Fruit fly (Drosophila melanogaster) whole organism, embryonic: Measurements from ENCODE around the gene CG3652.

Experiments
- Bteb2 ChIP-seq: fragments of 200-800 bp; sonication (Bioruptor generic); optimal IDR thresholded peaks from 2 replicates; lab custom pipeline; 2016; ENCODE audit warnings: missing biosample characterization, missing genetic modification characterization
- CG10274 ChIP-seq: fragments of 200-800 bp; sonication (Bioruptor generic); optimal IDR thresholded peaks from 3 replicates; lab custom pipeline; 2017; ENCODE audit warnings: missing biosample characterization, mild to moderate bottlenecking, missing genetic modification characterization
- CG10543 ChIP-seq: fragments of 200-800 bp; sonication (Bioruptor generic); optimal IDR thresholded peaks from 3 replicates; lab custom pipeline; 2017; ENCODE audit warnings: missing biosample characterization, mild to moderate bottlenecking, missing genetic modification characterization, moderate library complexity
- CG14050 ChIP-seq: fragments of 200-800 bp; sonication (Bioruptor generic); IDR thresholded peaks from 3 replicates; pipeline ENCODE4 v1.3.6; 2022; ENCODE audit warnings: missing biosample characterization, missing genetic modification characterization
- CG14965 ChIP-seq: fragments of 200-800 bp; sonication (Bioruptor generic); optimal IDR thresholded peaks from 2 replicates; lab custom pipeline; 2016; ENCODE audit warnings: missing biosample characterization, missing genetic modification characterization, borderline replicate concordance
- CG15011 ChIP-seq: fragments of 200-800 bp; sonication (Bioruptor generic); optimal IDR thresholded peaks from 3 replicates; lab custom pipeline; 2018; ENCODE audit warnings: missing biosample characterization, mild to moderate bottlenecking, missing genetic modification characterization
- CG17802 ChIP-seq: fragments of 200-800 bp; sonication (Bioruptor generic); optimal IDR thresholded peaks from 2 replicates; lab custom pipeline; 2018; ENCODE audit warnings: missing biosample characterization, mild to moderate bottlenecking, missing genetic modification characterization, moderate library complexity
- CG34376 ChIP-seq: fragments of 200-800 bp; sonication (Bioruptor generic); optimal IDR thresholded peaks from 2 replicates; lab custom pipeline; 2018; ENCODE audit warnings: missing biosample characterization, mild to moderate bottlenecking, missing genetic modification characterization
- CG3838 ChIP-seq: fragments of 200-800 bp; sonication (Bioruptor generic); optimal IDR thresholded peaks from 3 replicates; lab custom pipeline; 2016; ENCODE audit warnings: missing biosample characterization, missing genetic modification characterization
- CG4328 ChIP-seq: fragments of 200-800 bp; sonication (Bioruptor generic); optimal IDR thresholded peaks from 3 replicates; lab custom pipeline; 2017; ENCODE audit warnings: missing biosample characterization, missing genetic modification reagents, missing genetic modification characterization
- CG43689 ChIP-seq: fragments of 200-800 bp; sonication (Bioruptor generic); IDR thresholded peaks from 2 replicates; pipeline ENCODE4 v1.3.6; 2022; ENCODE audit warnings: missing biosample characterization, missing genetic modification characterization
- CG4404 ChIP-seq: fragments of 200-800 bp; sonication (Bioruptor generic); IDR thresholded peaks from 2 replicates; pipeline ENCODE4 v1.3.6; 2022; ENCODE audit warnings: missing biosample characterization, missing genetic modification characterization
- CG6254 ChIP-seq: fragments of 200-800 bp; sonication (Bioruptor generic); optimal IDR thresholded peaks from 3 replicates; lab custom pipeline; 2017; ENCODE audit warnings: mild to moderate bottlenecking, missing biosample characterization, missing genetic modification reagents, missing genetic modification characterization
- CG6683 ChIP-seq: fragments of 200-800 bp; sonication (Bioruptor generic); optimal IDR thresholded peaks from 2 replicates; lab custom pipeline; 2017; ENCODE audit warnings: missing biosample characterization, mild to moderate bottlenecking, missing genetic modification characterization, missing genetic modification reagents
- CG7372 ChIP-seq: fragments of 200-800 bp; sonication (Bioruptor generic); IDR thresholded peaks from 2 replicates; pipeline ENCODE4 v1.3.6; 2022; ENCODE audit warnings: missing biosample characterization, missing genetic modification characterization
- CG7987 ChIP-seq: fragments of 200-800 bp; sonication (Bioruptor generic); optimal IDR thresholded peaks from 2 replicates; lab custom pipeline; 2018; ENCODE audit warnings: missing biosample characterization, mild to moderate bottlenecking, missing genetic modification characterization, moderate library complexity
- CG8388 ChIP-seq: fragments of 200-800 bp; sonication (Bioruptor generic); optimal IDR thresholded peaks from 2 replicates; lab custom pipeline; 2019; ENCODE audit warnings: missing biosample characterization, mild to moderate bottlenecking, missing genetic modification characterization, moderate library complexity
- CG8944 ChIP-seq: fragments of 200-800 bp; sonication (Bioruptor generic); optimal IDR thresholded peaks from 3 replicates; lab custom pipeline; 2016; ENCODE audit warnings: missing biosample characterization, missing genetic modification characterization
- Doc3 ChIP-seq: fragments of 200-800 bp; sonication (Bioruptor generic); IDR thresholded peaks from 3 replicates; pipeline ENCODE4 v1.3.6; 2022; ENCODE audit warnings: missing biosample characterization, missing genetic modification characterization; ENCODE audit not compliant: partially characterized antibody
- E2f1 ChIP-seq: fragments of 200-800 bp; sonication (Bioruptor generic); IDR thresholded peaks from 2 replicates; pipeline ENCODE4 v1.3.6; 2022; ENCODE audit warnings: missing biosample characterization, missing genetic modification characterization
- Gsc ChIP-seq: fragments of 200-800 bp; sonication (Bioruptor generic); IDR thresholded peaks from 2 replicates; pipeline ENCODE4 v1.3.6; 2022; ENCODE audit warnings: missing biosample characterization, missing genetic modification characterization
- HmgD ChIP-seq: fragments of 200-800 bp; sonication (Bioruptor generic); optimal IDR thresholded peaks from 3 replicates; lab custom pipeline; 2016; ENCODE audit warnings: missing biosample characterization, missing genetic modification characterization
- Hmx ChIP-seq: fragments of 200-800 bp; sonication (Bioruptor generic); optimal IDR thresholded peaks from 2 replicates; lab custom pipeline; 2016; ENCODE audit warnings: missing biosample characterization, missing genetic modification characterization
- MESR4 ChIP-seq: fragments of 200-800 bp; sonication (Bioruptor generic); optimal IDR thresholded peaks from 2 replicates; lab custom pipeline; 2018; ENCODE audit warnings: missing biosample characterization, mild to moderate bottlenecking, missing genetic modification characterization, moderate library complexity
- Med ChIP-seq: fragments of 200-800 bp; sonication (Bioruptor generic); peaks from one replicate; lab custom pipeline; 2016; ENCODE audit warnings: missing biosample characterization, missing genetic modification characterization, mild to moderate bottlenecking, inconsistent platforms, moderate library complexity
- Myb ChIP-seq: fragments of 200-800 bp; sonication (Bioruptor generic); optimal IDR thresholded peaks from 2 replicates; lab custom pipeline; 2016; ENCODE audit warnings: missing biosample characterization, missing genetic modification characterization
- NC2α ChIP-seq: fragments of 200-800 bp; sonication (Bioruptor generic); optimal IDR thresholded peaks from 2 replicates; lab custom pipeline; 2016; ENCODE audit warnings: missing biosample characterization, missing genetic modification characterization
- Rfx ChIP-seq: fragments of 200-800 bp; sonication (Bioruptor generic); IDR thresholded peaks from 2 replicates; pipeline ENCODE4 v1.3.6; 2022; ENCODE audit warnings: missing biosample characterization, missing genetic modification characterization
- Sry-δ ChIP-seq: fragments of 200-800 bp; sonication (Bioruptor generic); optimal IDR thresholded peaks from 2 replicates; lab custom pipeline; 2016; ENCODE audit warnings: missing biosample characterization, missing genetic modification characterization
- Tbp ChIP-seq: fragments of >200 bp; optimal IDR thresholded peaks from 2 replicates; lab custom pipeline; 2018; ENCODE audit warnings: missing biosample characterization, missing genetic modification characterization
- crp ChIP-seq, 2 experiments: fragments of 200-800 bp; sonication (Bioruptor generic); optimal IDR thresholded peaks; 2 replicates in 1 of 2; 3 replicates in 1 of 2; lab custom pipeline; 2017; ENCODE audit warnings: missing biosample characterization in 2 of 2, missing genetic modification characterization in 2 of 2, mild to moderate bottlenecking in 1 of 2, moderate library complexity in 1 of 2
- dpn ChIP-seq, 2 experiments: fragments of 200-800 bp; sonication (Bioruptor generic); optimal IDR thresholded peaks; 3 replicates each; lab custom pipeline; 2016; ENCODE audit warnings: missing biosample characterization in 2 of 2, missing genetic modification characterization in 2 of 2
- ems ChIP-seq: fragments of 200-800 bp; sonication (Bioruptor generic); optimal IDR thresholded peaks from 3 replicates; lab custom pipeline; 2016; ENCODE audit warnings: missing biosample characterization, missing genetic modification characterization
- fd64A ChIP-seq: fragments of 200-800 bp; sonication (Bioruptor generic); optimal IDR thresholded peaks from 3 replicates; lab custom pipeline; 2018; ENCODE audit warnings: missing biosample characterization, mild to moderate bottlenecking, missing genetic modification characterization
- grau ChIP-seq: fragments of 200-800 bp; optimal IDR thresholded peaks from 3 replicates; lab custom pipeline; 2019; ENCODE audit warnings: missing biosample characterization, mild to moderate bottlenecking, missing genetic modification characterization, moderate library complexity
- hkb ChIP-seq, 2 experiments: fragments of 200-800 bp in 1 of 2; fragments of >200 bp in 1 of 2; sonication (Bioruptor generic) in 1 of 2; IDR thresholded peaks in 1 of 2; optimal IDR thresholded peaks in 1 of 2; 2 replicates each; pipeline versions ENCODE4 v1.3.6 to Lab custom; 2017 to 2022; ENCODE audit warnings: missing biosample characterization in 1 of 2, missing genetic modification characterization in 1 of 2
- ind ChIP-seq: fragments of 200-800 bp; sonication (Bioruptor generic); optimal IDR thresholded peaks from 3 replicates; lab custom pipeline; 2016; ENCODE audit warnings: missing biosample characterization, missing genetic modification characterization
- pfk ChIP-seq: fragments of 200-800 bp; sonication (Bioruptor generic); optimal IDR thresholded peaks from 2 replicates; lab custom pipeline; 2018; ENCODE audit warnings: missing biosample characterization, mild to moderate bottlenecking, missing genetic modification characterization, moderate library complexity
- rib ChIP-seq: fragments of 200-800 bp; sonication (Bioruptor generic); IDR thresholded peaks from 2 replicates; pipeline ENCODE4 v1.3.6; 2022; ENCODE audit warnings: missing biosample characterization, missing genetic modification characterization
- schlank ChIP-seq: fragments of 200-800 bp; sonication (Bioruptor generic); optimal IDR thresholded peaks from 2 replicates; lab custom pipeline; 2018; ENCODE audit warnings: missing biosample characterization, mild to moderate bottlenecking, missing genetic modification characterization
- seq ChIP-seq: fragments of 200-800 bp; sonication (Bioruptor generic); IDR thresholded peaks from 2 replicates; pipeline ENCODE4 v1.3.6; 2022; ENCODE audit warnings: missing biosample characterization, missing genetic modification characterization
- sna ChIP-seq: fragments of 200-800 bp; sonication (Bioruptor generic); IDR thresholded peaks from 2 replicates; pipeline ENCODE4 v1.3.6; 2022; ENCODE audit warnings: missing biosample characterization, missing genetic modification characterization; ENCODE audit not compliant: partially characterized antibody
- so ChIP-seq: fragments of 200-800 bp; sonication (Bioruptor generic); IDR thresholded peaks from 3 replicates; pipeline ENCODE4 v1.3.6; 2022; ENCODE audit warnings: missing biosample characterization, missing genetic modification characterization
- sob ChIP-seq: fragments of 200-800 bp; sonication (Bioruptor generic); IDR thresholded peaks from 2 replicates; pipeline ENCODE4 v1.3.6; 2022; ENCODE audit warnings: missing biosample characterization, missing genetic modification characterization
- sug ChIP-seq: fragments of 200-800 bp; optimal IDR thresholded peaks from 2 replicates; lab custom pipeline; 2019; ENCODE audit warnings: missing biosample characterization, mild to moderate bottlenecking, missing genetic modification characterization, moderate library complexity
- vvl ChIP-seq: fragments of 200-800 bp; sonication (Bioruptor generic); IDR thresholded peaks from 2 replicates; pipeline ENCODE4 v1.3.6; 2022; ENCODE audit warnings: missing biosample characterization, missing genetic modification characterization
- wor ChIP-seq: fragments of 200-800 bp; sonication (Bioruptor generic); IDR thresholded peaks from 2 replicates; pipeline ENCODE4 v1.3.6; 2022; ENCODE audit warnings: missing biosample characterization, missing genetic modification characterization

The CG3652 gene

DNA sequence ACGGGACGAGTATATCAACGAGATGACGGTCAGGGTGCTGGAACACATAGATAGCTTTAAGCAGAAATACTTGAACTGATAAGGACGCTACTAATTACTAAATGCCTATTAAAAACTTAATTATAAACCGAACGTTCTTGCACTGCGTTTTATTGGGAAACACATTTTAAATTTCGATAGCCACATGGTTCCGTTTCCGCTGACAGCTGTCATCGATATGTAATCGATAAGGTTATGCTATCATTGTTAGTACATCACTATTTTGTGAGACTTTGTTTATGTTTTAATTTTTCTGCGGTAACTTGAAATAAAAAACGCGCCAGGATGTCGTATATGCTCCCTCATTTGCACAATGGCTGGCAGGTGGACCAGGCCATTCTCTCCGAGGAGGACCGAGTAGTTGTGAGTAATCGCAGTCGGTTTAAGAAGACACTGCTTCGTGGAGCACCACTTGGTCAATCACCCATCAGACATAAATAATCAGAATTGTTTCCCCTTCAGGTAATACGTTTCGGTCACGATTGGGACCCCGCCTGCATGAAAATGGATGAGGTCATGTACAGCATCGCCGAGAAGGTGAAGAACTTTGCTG lies 9.4 kb upstream of the CG3652 start, which contains the start of gene Dim1 (continued):
- TF ChIP-seq Sry-δ (GFP tag; lab: Kevin White, UChicago) (peak; percentile 92), ind (no peak), CG8944 (no peak), schlank (tag; lab: Kevin White, UChicago) (peak; percentile 23), Doc3 (GFP tag; lab: Robert Waterston, UW) (peak; percentile 64), hkb (optimal IDR thresholded peaks at IDR 0.05; lab: Kevin White, UChicago) (no peak), hkb (GFP tag; IDR thresholded peaks at IDR 0.05; lab: Robert Waterston, UW) (peak; percentile 50), CG7987 (peak; percentile 56), sna (peak; percentile 78), ems (GFP tag; lab: Kevin White, UChicago) (peak; percentile 15), Rfx (GFP tag; lab: Robert Waterston, UW) (peak; percentile 53; the same call in 1 of the 2 replicates), grau (no peak), MESR4 (GFP tag; lab: Kevin White, UChicago) (peak; percentile 69), Bteb2 (GFP tag; lab: Kevin White, UChicago) (peak; percentile 38), CG8388 (GFP tag; lab: Kevin White, UChicago) (peak; percentile 38), CG3838 (GFP tag; lab: Kevin White, UChicago) (no peak)

DNA sequence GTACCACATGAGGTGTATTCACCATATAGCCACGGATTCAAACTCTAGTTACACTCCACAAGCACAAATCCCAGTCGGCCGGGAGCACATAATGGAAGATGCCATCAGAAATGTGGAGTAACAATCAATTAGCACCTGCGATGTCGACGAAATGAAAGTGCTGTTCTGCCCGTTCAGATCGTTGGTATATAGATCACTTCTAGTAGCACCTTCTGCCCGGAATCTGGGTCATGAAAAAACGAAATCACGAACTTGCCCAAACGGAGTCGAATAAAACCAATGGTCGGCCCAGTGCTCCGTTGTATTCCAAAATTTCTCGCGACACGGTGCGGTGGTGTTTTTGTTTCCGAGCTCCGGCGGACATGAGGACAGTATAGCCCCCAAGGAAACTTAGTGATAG lies 7.0 kb upstream of the CG3652 start, which contains the start of gene CG33003:
Gene CG33003 (plus strand): TSS at position 301 of the 400 bp plus-strand sequence.
- TF ChIP-seq CG17802 (tag; lab: Kevin White, UChicago): no peak
- TF ChIP-seq CG15011 (GFP tag; lab: Kevin White, UChicago): no peak
- no peak for TF ChIP-seq CG10274 (GFP tag; lab: Kevin White, UChicago)
- TF ChIP-seq wor (GFP tag; lab: Robert Waterston, UW): no peak
- TF ChIP-seq fd64A (GFP tag; lab: Kevin White, UChicago): no peak
- no peak for TF ChIP-seq so
- TF ChIP-seq vvl (GFP tag; lab: Robert Waterston, UW): no peak
- no peak for TF ChIP-seq pfk
- TF ChIP-seq MESR4 (GFP tag; lab: Kevin White, UChicago): no peak
- TF ChIP-seq CG6683 (GFP tag; lab: Kevin White, UChicago): no peak
- no peak for TF ChIP-seq Hmx (GFP tag; lab: Kevin White, UChicago)
- TF ChIP-seq CG4328 (GFP tag; lab: Kevin White, UChicago): no peak
- no peak for TF ChIP-seq Gsc (GFP tag; lab: Robert Waterston, UW)
- TF ChIP-seq CG4404 (GFP tag; lab: Robert Waterston, UW): no peak
- TF ChIP-seq seq (GFP tag; lab: Robert Waterston, UW): no peak
- TF ChIP-seq CG14050 (GFP tag; lab: Robert Waterston, UW): no peak

DNA sequence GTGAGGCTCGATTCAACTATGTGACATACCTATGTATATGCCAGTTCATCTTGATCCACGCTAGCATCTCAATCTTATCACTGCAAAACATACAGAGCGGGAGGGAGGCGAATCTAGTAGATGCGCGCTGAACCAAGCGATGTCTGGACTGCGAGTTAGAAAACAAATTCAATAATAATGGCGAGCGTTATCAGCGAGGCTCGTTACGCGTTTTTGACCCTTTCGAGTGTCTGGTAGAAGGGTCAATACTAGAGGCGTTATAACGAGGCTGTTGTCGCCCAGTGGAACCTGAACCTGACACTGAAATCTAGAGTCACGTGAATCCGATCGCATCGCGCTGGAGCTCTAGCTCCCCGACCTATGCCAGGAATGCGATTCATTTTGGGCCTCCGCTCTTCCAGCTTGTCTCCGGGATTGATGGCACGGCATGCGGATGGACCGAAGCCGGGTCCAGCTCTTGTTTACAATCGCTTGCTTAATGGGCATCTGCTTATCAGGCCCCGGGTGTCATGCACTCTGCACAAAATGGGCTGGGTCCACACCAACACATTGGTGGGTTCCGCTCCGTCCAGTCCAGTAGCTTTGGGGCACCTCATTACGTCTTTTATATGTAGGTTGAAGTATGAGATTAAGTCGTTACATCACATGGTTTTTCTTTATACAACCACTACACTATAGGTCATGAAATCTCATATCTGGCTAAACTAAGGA lies 4.1 kb downstream of the CG3652 start:
- TF ChIP-seq rib (no peak), E2f1 (GFP tag; lab: Robert Waterston, UW) (no peak), CG34376 (GFP tag; lab: Kevin White, UChicago) (peak; percentile 91), HmgD (no peak), sob (GFP tag; lab: Robert Waterston, UW) (no peak), CG43689 (GFP tag; lab: Robert Waterston, UW) (no peak), CG10543 (peak; percentile 50), CG10274 (GFP tag; lab: Kevin White, UChicago) (no peak), CG8944 (no peak), Tbp (GFP tag; lab: Kevin White, UChicago) (no peak), Med (peak; percentile 28), CG7372 (GFP tag; lab: Robert Waterston, UW) (no peak), NC2α (GFP tag; lab: Kevin White, UChicago) (no peak), CG6254 (GFP tag; lab: Kevin White, UChicago) (no peak), dpn (GFP tag; optimal IDR thresholded peaks at IDR 0.05; lab: Kevin White, UChicago) (no peak), CG14965 (GFP tag; lab: Kevin White, UChicago) (no peak), crp (GFP tag; optimal IDR thresholded peaks at IDR 0.05; lab: Kevin White, UChicago) (no peak), Myb (no peak), sug (tag; lab: Kevin White, UChicago) (peak; percentile 79)
